Worm (Caenorhabditis elegans) whole organism, L4/young adult: ENCODE measurements around the gene K09H11.4.

ENCODE experiments used
- dao-5 ChIP-seq: sonication (generic microtip); optimal IDR thresholded peaks from 2 replicates; lab custom pipeline; 2016; ENCODE audit warnings: missing genotype, missing genetic modification characterization, moderate library complexity, missing compliant biosample characterization
- him-1 ChIP-seq: sonication (generic microtip); optimal IDR thresholded peaks from 2 replicates; lab custom pipeline; 2016; ENCODE audit warnings: missing genotype, missing genetic modification reagents, missing genetic modification characterization, missing compliant biosample characterization

DNA sequence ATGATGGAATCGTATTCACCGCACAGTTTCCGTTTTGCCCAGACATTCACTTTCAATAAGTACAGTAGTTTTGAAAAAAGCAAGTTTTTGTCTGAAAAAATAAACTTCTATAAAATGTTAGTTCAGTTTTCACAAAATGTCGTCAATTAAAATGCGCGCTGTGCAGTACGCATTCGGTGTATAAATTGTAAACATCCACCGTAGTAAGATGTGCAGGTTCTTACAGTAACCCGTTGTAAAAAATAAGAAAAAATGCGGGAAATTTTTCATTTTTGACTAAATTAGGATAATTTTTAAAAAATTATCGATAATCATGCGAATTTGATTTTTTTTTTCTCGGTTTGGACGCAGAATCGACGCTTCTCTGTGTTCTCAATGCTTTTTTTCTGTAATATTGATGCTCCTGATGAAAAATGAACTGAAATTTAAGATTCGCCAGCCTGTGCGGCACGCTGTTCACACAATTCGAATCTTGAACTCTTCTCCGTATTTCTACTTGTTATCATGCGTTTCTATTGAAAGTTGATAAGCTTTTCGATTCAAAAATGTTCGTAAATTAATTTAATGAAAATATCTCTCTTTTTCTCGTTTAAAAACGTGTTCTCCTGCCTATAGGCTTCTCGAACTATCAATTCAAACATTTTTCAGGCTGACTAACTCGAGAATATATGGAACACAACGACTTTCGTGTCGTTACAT, 9.0 kb downstream of the K09H11.4 start, which contains the start of gene rga-3:
- TF ChIP-seq dao-5 (tag; lab: Kevin White, UChicago), result no peak
- TF ChIP-seq him-1 (tag; lab: Kevin White, UChicago), result no peak
